Fruit fly (Drosophila melanogaster) whole organism, embryonic: ENCODE measurements around the gene CG13896.
A peak's percentile ranks its signal among the peaks of the same experiment; 100 is the strongest.

Experiments
- Abd-B ChIP-seq: fragments of 200-800 bp; sonication (Bioruptor generic); optimal IDR thresholded peaks from 2 replicates; lab custom pipeline; 2018; ENCODE audit warnings: missing biosample characterization, mild to moderate bottlenecking, missing genetic modification characterization, moderate library complexity
- Atf-2 ChIP-seq: fragments of 200-800 bp; sonication (Bioruptor generic); optimal IDR thresholded peaks from 2 replicates; lab custom pipeline; 2016; ENCODE audit warnings: missing biosample characterization, missing genetic modification characterization
- BEAF-32 ChIP-seq: fragments of 200-800 bp; sonication (Bioruptor generic); optimal IDR thresholded peaks from 3 replicates; lab custom pipeline; 2017; ENCODE audit warnings: missing biosample characterization, missing genetic modification characterization, mild to moderate bottlenecking, moderate library complexity, missing genetic modification reagents
- CG11504 ChIP-seq: fragments of 200-800 bp; sonication (Bioruptor generic); optimal IDR thresholded peaks from 3 replicates; lab custom pipeline; 2019; ENCODE audit warnings: missing biosample characterization, mild to moderate bottlenecking, missing genetic modification characterization, moderate library complexity
- CG12236 ChIP-seq: fragments of 200-800 bp; sonication (Bioruptor generic); optimal IDR thresholded peaks from 2 replicates; lab custom pipeline; 2016; ENCODE audit warnings: missing biosample characterization, missing genetic modification characterization
- CG12391 ChIP-seq: fragments of 200-800 bp; sonication (Bioruptor generic); optimal IDR thresholded peaks from 3 replicates; lab custom pipeline; 2018; ENCODE audit warnings: missing biosample characterization, mild to moderate bottlenecking, missing genetic modification characterization, moderate library complexity
- CG1529 ChIP-seq: fragments of 200-800 bp; sonication (Bioruptor generic); optimal IDR thresholded peaks from 3 replicates; lab custom pipeline; 2018; ENCODE audit warnings: missing biosample characterization, missing genetic modification characterization
- CG15479 ChIP-seq: fragments of 200-800 bp; sonication (Bioruptor generic); optimal IDR thresholded peaks from 3 replicates; lab custom pipeline; 2019; ENCODE audit warnings: missing biosample characterization, mild to moderate bottlenecking, missing genetic modification characterization, moderate library complexity
- CG1647 ChIP-seq: fragments of 200-800 bp; sonication (Bioruptor generic); optimal IDR thresholded peaks from 3 replicates; lab custom pipeline; 2016; ENCODE audit warnings: missing biosample characterization, missing genetic modification characterization
- CG17328 ChIP-seq: fragments of 200-800 bp; sonication (Bioruptor generic); IDR thresholded peaks from 2 replicates; pipeline ENCODE4 v1.3.6; 2022; ENCODE audit warnings: missing biosample characterization, missing genetic modification characterization
- CG2202 ChIP-seq: fragments of 200-800 bp; sonication (Bioruptor generic); optimal IDR thresholded peaks from 2 replicates; lab custom pipeline; 2018; ENCODE audit warnings: missing biosample characterization, mild to moderate bottlenecking, missing genetic modification characterization
- CG2712 ChIP-seq: fragments of 200-800 bp; optimal IDR thresholded peaks from 3 replicates; lab custom pipeline; 2019; ENCODE audit warnings: missing biosample characterization, mild to moderate bottlenecking, missing genetic modification characterization, moderate library complexity
- CG2889 ChIP-seq: fragments of 200-800 bp; sonication (Bioruptor generic); IDR thresholded peaks from 3 replicates; pipeline ENCODE4 v1.3.6; 2022; ENCODE audit warnings: missing biosample characterization, missing genetic modification characterization
- CG30431 ChIP-seq: fragments of 200-800 bp; sonication (Bioruptor generic); optimal IDR thresholded peaks from 2 replicates; lab custom pipeline; 2017; ENCODE audit warnings: missing biosample characterization, missing genetic modification characterization
- CG32532 ChIP-seq: fragments of 200-800 bp; sonication (Bioruptor generic); IDR thresholded peaks from 2 replicates; pipeline ENCODE4 v1.3.6; 2022; ENCODE audit warnings: missing biosample characterization, missing genetic modification characterization
- CG3726 ChIP-seq: fragments of 200-800 bp; sonication (Bioruptor generic); IDR thresholded peaks from 3 replicates; pipeline ENCODE4, ENCODE4 v1.3.6; 2022; ENCODE audit warnings: missing biosample characterization, missing genetic modification characterization
- CG3838 ChIP-seq: fragments of 200-800 bp; sonication (Bioruptor generic); optimal IDR thresholded peaks from 3 replicates; lab custom pipeline; 2016; ENCODE audit warnings: missing biosample characterization, missing genetic modification characterization
- CG4730 ChIP-seq: fragments of 200-800 bp; sonication (Bioruptor generic); IDR thresholded peaks from 2 replicates; pipeline ENCODE4 v1.3.6; 2022; ENCODE audit warnings: missing biosample characterization, missing genetic modification characterization
- CG6272 ChIP-seq: fragments of 200-800 bp; sonication (Bioruptor generic); IDR thresholded peaks from 2 replicates; pipeline ENCODE4 v1.3.6; 2022; ENCODE audit warnings: missing biosample characterization, missing genetic modification characterization
- CG9727 ChIP-seq: fragments of 200-800 bp; sonication (Bioruptor generic); optimal IDR thresholded peaks from 3 replicates; lab custom pipeline; 2017; ENCODE audit warnings: missing biosample characterization, mild to moderate bottlenecking, missing genetic modification characterization
- CTCF ChIP-seq: fragments of 200-800 bp; sonication (Bioruptor generic); optimal IDR thresholded peaks from 2 replicates; lab custom pipeline; 2017; ENCODE audit warnings: missing biosample characterization, mild to moderate bottlenecking, missing genetic modification characterization, moderate library complexity
- Chrac-16 ChIP-seq: fragments of 200-800 bp; sonication (Bioruptor generic); optimal IDR thresholded peaks from 3 replicates; lab custom pipeline; 2016; ENCODE audit warnings: missing biosample characterization, missing genetic modification characterization
- D19B ChIP-seq: fragments of 200-800 bp; sonication (Bioruptor generic); optimal IDR thresholded peaks from 2 replicates; lab custom pipeline; 2017; ENCODE audit warnings: missing biosample characterization, mild to moderate bottlenecking, missing genetic modification characterization
- Dp ChIP-seq: fragments of 200-800 bp; sonication (Bioruptor generic); optimal IDR thresholded peaks from 2 replicates; lab custom pipeline; 2018; ENCODE audit warnings: missing biosample characterization, mild to moderate bottlenecking, missing genetic modification characterization, moderate library complexity
- Drgx ChIP-seq: fragments of 200-800 bp; sonication (Bioruptor generic); IDR thresholded peaks from 2 replicates; pipeline ENCODE4 v1.3.6; 2022; ENCODE audit warnings: missing biosample characterization, missing genetic modification characterization
- ERR ChIP-seq: fragments of 200-800 bp; sonication (Bioruptor generic); optimal IDR thresholded peaks from 2 replicates; lab custom pipeline; 2016; ENCODE audit warnings: missing biosample characterization, missing genetic modification characterization
- Gsc ChIP-seq: fragments of 200-800 bp; sonication (Bioruptor generic); IDR thresholded peaks from 2 replicates; pipeline ENCODE4 v1.3.6; 2022; ENCODE audit warnings: missing biosample characterization, missing genetic modification characterization
- HHEX ChIP-seq: fragments of 200-800 bp; sonication (Bioruptor generic); optimal IDR thresholded peaks from 3 replicates; lab custom pipeline; 2017; ENCODE audit warnings: missing biosample characterization, mild to moderate bottlenecking, missing genetic modification characterization, missing genetic modification reagents
- Hsf ChIP-seq: fragments of 200-800 bp; sonication (Bioruptor generic); optimal IDR thresholded peaks from 3 replicates; lab custom pipeline; 2016; ENCODE audit warnings: missing biosample characterization, missing genetic modification characterization
- Mes4 ChIP-seq: fragments of 200-800 bp; sonication (Bioruptor generic); optimal IDR thresholded peaks from 2 replicates; lab custom pipeline; 2016; ENCODE audit warnings: missing biosample characterization, missing genetic modification characterization
- NC2α ChIP-seq: fragments of 200-800 bp; sonication (Bioruptor generic); optimal IDR thresholded peaks from 2 replicates; lab custom pipeline; 2016; ENCODE audit warnings: missing biosample characterization, missing genetic modification characterization
- NK7.1 ChIP-seq: fragments of 200-800 bp; sonication (Bioruptor generic); optimal IDR thresholded peaks from 3 replicates; lab custom pipeline; 2016; ENCODE audit warnings: missing biosample characterization, missing genetic modification characterization
- Ptx1 ChIP-seq: fragments of 200-800 bp; sonication (Bioruptor generic); IDR thresholded peaks from 2 replicates; pipeline ENCODE4 v1.3.6; 2022; ENCODE audit warnings: missing biosample characterization, missing genetic modification characterization
- ac ChIP-seq: fragments of 200-800 bp; sonication (Bioruptor generic); optimal IDR thresholded peaks from 3 replicates; lab custom pipeline; 2017; ENCODE audit warnings: missing biosample characterization, mild to moderate bottlenecking, missing genetic modification characterization
- dan ChIP-seq: fragments of 200-800 bp; sonication (Bioruptor generic); IDR thresholded peaks from 2 replicates; pipeline ENCODE4 v1.3.6; 2022; ENCODE audit warnings: missing biosample characterization, missing genetic modification characterization
- danr ChIP-seq: fragments of 200-800 bp; sonication (Bioruptor generic); IDR thresholded peaks from 2 replicates; pipeline ENCODE4 v1.3.6; 2022; ENCODE audit warnings: missing biosample characterization, missing genetic modification characterization
- dati ChIP-seq: fragments of 200-800 bp; sonication (Bioruptor generic); IDR thresholded peaks from 2 replicates; pipeline ENCODE4 v1.3.6; 2022; ENCODE audit warnings: missing biosample characterization, missing genetic modification characterization
- dm ChIP-seq: fragments of 200-800 bp; sonication (Bioruptor generic); optimal IDR thresholded peaks from 3 replicates; lab custom pipeline; 2016; ENCODE audit warnings: missing biosample characterization, missing genetic modification characterization
- en ChIP-seq: fragments of 200-800 bp; sonication (Bioruptor generic); optimal IDR thresholded peaks from 2 replicates; lab custom pipeline; 2016; ENCODE audit warnings: missing biosample characterization, missing genetic modification characterization
- ewg ChIP-seq: fragments of 200-800 bp; sonication (Bioruptor generic); optimal IDR thresholded peaks from 3 replicates; lab custom pipeline; 2017; ENCODE audit warnings: mild to moderate bottlenecking, missing biosample characterization, missing genetic modification reagents, missing genetic modification characterization
- grau ChIP-seq: fragments of 200-800 bp; optimal IDR thresholded peaks from 3 replicates; lab custom pipeline; 2019; ENCODE audit warnings: missing biosample characterization, mild to moderate bottlenecking, missing genetic modification characterization, moderate library complexity
- jigr1 ChIP-seq: fragments of 200-800 bp; sonication (Bioruptor generic); IDR thresholded peaks from 3 replicates; pipeline ENCODE4 v1.3.6; 2022; ENCODE audit warnings: missing biosample characterization, missing genetic modification characterization
- klu ChIP-seq: fragments of 200-800 bp; sonication (Bioruptor generic); IDR thresholded peaks from 2 replicates; pipeline ENCODE4 v1.3.6; 2022; ENCODE audit warnings: missing biosample characterization, missing genetic modification characterization
- knrl ChIP-seq: fragments of 200-800 bp; sonication (Bioruptor generic); IDR thresholded peaks from 3 replicates; pipeline ENCODE4 v1.3.6; 2022; ENCODE audit warnings: missing biosample characterization, missing genetic modification characterization; ENCODE audit not compliant: partially characterized antibody
- mam ChIP-seq: fragments of 200-800 bp; sonication (Bioruptor generic); optimal IDR thresholded peaks from 3 replicates; lab custom pipeline; 2016; ENCODE audit warnings: missing biosample characterization, missing genetic modification characterization
- sd ChIP-seq: fragments of 200-800 bp; sonication (Bioruptor generic); optimal IDR thresholded peaks from 3 replicates; lab custom pipeline; 2018; ENCODE audit warnings: missing biosample characterization, mild to moderate bottlenecking, missing genetic modification characterization, moderate library complexity
- sens-2 ChIP-seq: fragments of 200-800 bp; sonication (Bioruptor generic); IDR thresholded peaks from 2 replicates; pipeline ENCODE4 v1.3.6; 2022; ENCODE audit warnings: missing biosample characterization, missing genetic modification characterization
- slbo ChIP-seq: fragments of 200-800 bp; sonication (Bioruptor generic); IDR thresholded peaks from 2 replicates; pipeline ENCODE4 v1.3.6; 2022; ENCODE audit warnings: missing biosample characterization, missing genetic modification characterization
- tio ChIP-seq: fragments of 200-800 bp; sonication (Bioruptor generic); optimal IDR thresholded peaks from 2 replicates; lab custom pipeline; 2017; ENCODE audit warnings: missing biosample characterization, missing genetic modification characterization, inconsistent platforms
- vvl ChIP-seq: fragments of 200-800 bp; sonication (Bioruptor generic); IDR thresholded peaks from 2 replicates; pipeline ENCODE4 v1.3.6; 2022; ENCODE audit warnings: missing biosample characterization, missing genetic modification characterization
- zfh1 ChIP-seq: fragments of 200-800 bp; sonication (Bioruptor generic); IDR thresholded peaks from 3 replicates; pipeline ENCODE4 v1.3.6; 2022; ENCODE audit warnings: missing biosample characterization, missing genetic modification characterization

Gene CG13896

DNA sequence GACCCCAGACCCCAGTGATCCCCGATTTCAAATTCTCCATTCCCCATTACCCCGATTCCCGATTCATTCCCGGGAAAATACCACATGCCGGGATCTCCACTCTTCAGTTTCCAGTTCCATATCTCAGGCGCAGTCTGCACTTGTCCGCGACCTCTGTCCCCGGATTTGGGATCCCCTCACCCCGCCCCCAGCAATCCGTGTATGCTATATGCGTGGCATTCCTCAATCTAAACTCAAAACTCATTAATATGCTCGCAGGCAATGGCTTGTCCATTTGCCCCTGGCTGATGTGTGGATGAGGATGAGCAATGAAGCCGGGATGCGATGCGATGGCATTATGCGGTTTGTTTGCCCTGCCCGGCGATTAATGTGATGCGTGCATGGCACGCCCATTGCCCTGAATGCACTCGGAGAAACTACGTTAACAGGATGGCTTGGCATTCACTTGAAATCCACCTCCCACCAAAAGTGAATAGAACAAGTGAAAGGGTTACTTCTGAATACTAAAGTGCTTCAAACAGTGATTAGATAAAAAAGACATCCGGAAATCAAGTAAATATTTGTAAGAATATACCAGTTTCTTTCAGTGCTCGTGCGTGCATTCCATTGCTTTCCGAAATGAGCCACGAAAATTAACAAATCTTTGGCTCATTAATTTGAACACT, 14.0 kb upstream of the CG13896 start (continued):
- TF ChIP-seq Drgx (GFP tag; lab: Robert Waterston, UW) (0 out of 2 replicates have a peak, but pooled peaks have one; percentile 8), CG2889 (GFP tag; lab: Robert Waterston, UW) (0 out of 3 replicates have a peak, but pooled peaks have one; percentile 39), CG6272 (GFP tag; lab: Robert Waterston, UW) (peak; percentile 69), Chrac-16 (GFP tag; lab: Kevin White, UChicago) (peak; percentile 90), jigr1 (peak; percentile 54; the same call in 1 of the 3 replicates), ERR (GFP tag; lab: Kevin White, UChicago) (no peak), Ptx1 (GFP tag; lab: Robert Waterston, UW) (peak; percentile 62), CG4730 (peak; percentile 65), CG15479 (GFP tag; lab: Kevin White, UChicago) (no peak), zfh1 (GFP tag; lab: Robert Waterston, UW) (peak; percentile 98), Gsc (GFP tag; lab: Robert Waterston, UW) (peak; percentile 80), ewg (GFP tag; lab: Kevin White, UChicago) (peak; percentile 55), CG12391 (tag; lab: Kevin White, UChicago) (peak; percentile 90), CG12236 (peak; percentile 77), BEAF-32 (GFP tag; lab: Kevin White, UChicago) (no peak), CG30431 (peak; percentile 92), mam (GFP tag; lab: Kevin White, UChicago) (peak; percentile 48), dan (GFP tag; lab: Robert Waterston, UW) (peak; percentile 95), Mes4 (GFP tag; lab: Kevin White, UChicago) (peak; percentile 90), CG1529 (peak; percentile 68), NC2α (GFP tag; lab: Kevin White, UChicago) (peak; percentile 87), Hsf (GFP tag; lab: Kevin White, UChicago) (peak; percentile 76), CG32532 (no peak), CG3726 (peak; percentile 69; the same call in 2 of the 3 replicates), slbo (GFP tag; lab: Robert Waterston, UW) (no peak), NK7.1 (GFP tag; lab: Kevin White, UChicago) (peak; percentile 40), Dp (no peak), Atf-2 (GFP tag; lab: Kevin White, UChicago) (peak; percentile 80), knrl (GFP tag; lab: Robert Waterston, UW) (no peak), vvl (peak; percentile 85), CG2712 (tag; lab: Kevin White, UChicago) (peak; percentile 95), CG2202 (tag; lab: Kevin White, UChicago) (peak; percentile 93), D19B (no peak), klu (GFP tag; lab: Robert Waterston, UW) (no peak), CG3838 (GFP tag; lab: Kevin White, UChicago) (peak; percentile 59), Abd-B (peak; percentile 66), tio (GFP tag; lab: Kevin White, UChicago) (peak; percentile 78), danr (peak; percentile 63; the same call in 1 of the 2 replicates), CG9727 (peak; percentile 93), CTCF (peak; percentile 3), sens-2 (GFP tag; lab: Robert Waterston, UW) (peak; percentile 82), ac (peak; percentile 93), CG17328 (GFP tag; lab: Robert Waterston, UW) (peak; percentile 94), HHEX (GFP tag; lab: Kevin White, UChicago) (peak; percentile 32), CG11504 (tag; lab: Kevin White, UChicago) (peak; percentile 64), en (peak; percentile 72), grau (peak; percentile 72), sd (tag; lab: Kevin White, UChicago) (peak; percentile 45), dati (GFP tag; lab: Robert Waterston, UW) (peak; percentile 70), CG1647 (GFP tag; lab: Kevin White, UChicago) (peak; percentile 12), dm (GFP tag; lab: Kevin White, UChicago) (peak; percentile 60)
